Worm (Caenorhabditis elegans) whole organism, mixed stage, embryonic: Measurements from ENCODE around the gene srbc-79.

Experiments used
- M03D4.4 ChIP-seq: sonication (generic microtip); optimal IDR thresholded peaks from 2 replicates; lab custom pipeline; 2017; ENCODE audit warnings: mild to moderate bottlenecking, missing genetic modification characterization, missing compliant biosample characterization
- nhr-28 ChIP-seq: fragments of 150-350 bp; optimal IDR thresholded peaks from 2 replicates; lab custom pipeline; 2014; ENCODE audit warnings: missing biosample characterization, missing genetic modification characterization
- nhr-76 ChIP-seq: sonication (generic microtip); optimal IDR thresholded peaks from 2 replicates; lab custom pipeline; 2017; ENCODE audit warnings: missing biosample characterization, missing genetic modification characterization
- sem-2 ChIP-seq: fragments of 200-800 bp; sonication (Bioruptor generic); optimal IDR thresholded peaks from 2 replicates; lab custom pipeline; 2018; ENCODE audit warnings: mild to moderate bottlenecking, missing genetic modification characterization, missing compliant biosample characterization

Gene srbc-79

DNA sequence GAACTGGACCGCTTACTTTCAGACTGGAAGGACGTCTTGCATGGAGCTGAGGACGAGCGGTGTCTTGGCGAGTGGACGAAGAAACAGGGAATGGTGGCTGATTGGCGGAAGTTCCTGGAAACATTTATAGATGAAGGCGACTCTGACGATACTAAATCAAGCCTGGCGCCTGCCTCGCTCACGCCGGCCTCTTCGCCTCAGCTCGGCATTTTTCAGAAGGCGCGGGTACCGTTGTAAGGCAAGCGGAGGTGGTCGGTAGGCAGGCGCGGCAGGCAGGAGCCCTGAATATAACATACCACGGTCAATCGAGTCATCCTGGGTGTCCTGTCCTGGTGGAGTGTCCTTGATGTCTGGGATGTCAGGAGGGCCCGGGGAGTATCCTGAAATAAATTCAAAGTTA is 46.4 kb downstream of the srbc-79 start:
- TF ChIP-seq nhr-76 (tag; lab: Kevin White, UChicago) (no peak), sem-2 (GFP tag; lab: Kevin White, UChicago) (no peak), M03D4.4 (no peak), nhr-28 (no peak)
